Worm (Caenorhabditis elegans): ENCODE measurements around the gene sedl-1.
A peak's percentile ranks its signal among the peaks of the same experiment; 100 is the strongest.

DNA sequence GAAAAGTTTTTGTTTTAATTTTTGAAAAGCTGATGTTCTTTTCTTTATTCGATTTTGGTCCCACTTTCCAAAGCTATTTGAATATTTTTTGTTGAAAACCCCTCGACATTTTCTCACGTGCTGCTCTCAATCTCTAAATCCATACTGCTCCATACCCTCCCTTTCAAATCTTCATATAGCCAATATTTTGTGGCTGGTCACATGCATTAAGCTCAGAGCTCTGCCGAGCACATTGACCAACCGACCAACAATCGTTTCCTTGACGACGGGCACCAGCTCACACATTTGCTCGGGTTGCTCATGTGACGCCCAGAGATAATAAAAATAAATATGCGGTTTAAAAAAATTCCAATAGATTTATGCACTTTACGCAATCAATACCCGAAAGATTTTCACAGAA is 1.1 kb downstream of the sedl-1 start:
- TF ChIP-seq unc-62 (GFP tag; optimal IDR thresholded peaks at IDR 0.05) = no peak
- TF ChIP-seq lsy-2 (tag; optimal IDR thresholded peaks at IDR 0.05) = peak; percentile 11 to 16
- peak; percentile 16 for TF ChIP-seq rnt-1 (tag; optimal IDR thresholded peaks at IDR 0.05)
- no peak for TF ChIP-seq unc-98 (GFP tag; IDR thresholded peaks at IDR 0.05)
- no peak for TF ChIP-seq egl-27 (tag; optimal IDR thresholded peaks at IDR 0.05)
- TF ChIP-seq skn-1 (tag; optimal IDR thresholded peaks at IDR 0.05) = peak; percentile 34
- no peak for TF ChIP-seq ceh-90 (tag; optimal IDR thresholded peaks at IDR 0.05)
- TF ChIP-seq lin-14 (GFP tag; optimal IDR thresholded peaks at IDR 0.05) = peak; percentile 21
- TF ChIP-seq pqm-1 (tag; optimal IDR thresholded peaks at IDR 0.05) = no peak
